Fruit fly (Drosophila melanogaster): Measurements from ENCODE around the gene ringer.

dm6 chr3L:16334876-16335275 lies 24.4 kb downstream of the ringer start:
- TF ChIP-seq klu (GFP tag; IDR thresholded peaks at IDR 0.05): no peak
- no peak for TF ChIP-seq seq (GFP tag; IDR thresholded peaks at IDR 0.05)
- no peak for TF ChIP-seq CG4282 (GFP tag; optimal IDR thresholded peaks at IDR 0.05)
- no peak for TF ChIP-seq CG6175 (GFP tag; IDR thresholded peaks at IDR 0.05)
- no peak for TF ChIP-seq CG3726 (GFP tag; IDR thresholded peaks at IDR 0.05)
- no peak for TF ChIP-seq cad (GFP tag; optimal IDR thresholded peaks at IDR 0.05)
- no peak for TF ChIP-seq Usf (GFP tag; optimal IDR thresholded peaks at IDR 0.05)
- no peak for TF ChIP-seq CG11696 (GFP tag; IDR thresholded peaks at IDR 0.05)
- TF ChIP-seq ara (GFP tag; IDR thresholded peaks at IDR 0.05): no peak

All from whole organism, embryonic.